Fruit fly (Drosophila melanogaster) whole organism, wandering third instar larva: ENCODE measurements around the gene Pka-C3.

Experiments used
- Abd-B ChIP-seq: fragments of >200 bp; optimal IDR thresholded peaks from 2 replicates; lab custom pipeline; 2017; ENCODE audit warnings: missing biosample characterization, missing genetic modification characterization
- CG32264 ChIP-seq: fragments of 200-800 bp; sonication (Bioruptor generic); optimal IDR thresholded peaks from 2 replicates; lab custom pipeline; 2016; ENCODE audit warnings: missing biosample characterization, missing genetic modification characterization
- CG9705 ChIP-seq: fragments of 200-800 bp; sonication (Bioruptor generic); optimal IDR thresholded peaks from 2 replicates; lab custom pipeline; 2018; ENCODE audit warnings: missing biosample characterization, mild to moderate bottlenecking, missing genetic modification characterization
- CrebA ChIP-seq: fragments of 200-800 bp; sonication (Bioruptor generic); optimal IDR thresholded peaks from 2 replicates; lab custom pipeline; 2016; ENCODE audit warnings: missing biosample characterization, mild to moderate bottlenecking, missing genetic modification characterization, borderline replicate concordance
- Dfd ChIP-seq: fragments of >200 bp; optimal IDR thresholded peaks from 2 replicates; lab custom pipeline; 2017; ENCODE audit warnings: missing biosample characterization, missing genetic modification characterization
- Dif ChIP-seq: fragments of 200-275, 200-300 bp; sonication (Bioruptor generic); optimal IDR thresholded peaks from 2 replicates; lab custom pipeline; 2018; ENCODE audit warnings: missing biosample characterization, missing genetic modification characterization; ENCODE audit not compliant: partially characterized antibody
- GATAd ChIP-seq: sonication (Bioruptor generic); optimal IDR thresholded peaks from 2 replicates; lab custom pipeline; 2016; ENCODE audit warnings: missing biosample characterization, missing genetic modification characterization
- HLH106 ChIP-seq: fragments of 200-800 bp; optimal IDR thresholded peaks from 3 replicates; lab custom pipeline; 2019; ENCODE audit warnings: missing biosample characterization, mild to moderate bottlenecking, missing genetic modification characterization, moderate library complexity
- Hnf4 ChIP-seq: fragments of 200-800 bp; sonication (Bioruptor generic); optimal IDR thresholded peaks from 2 replicates; lab custom pipeline; 2016; ENCODE audit warnings: missing biosample characterization, mild to moderate bottlenecking, missing genetic modification characterization
- Hr78 ChIP-seq: fragments of >200 bp; optimal IDR thresholded peaks from 2 replicates; lab custom pipeline; 2017; ENCODE audit warnings: missing biosample characterization, missing genetic modification characterization
- Hr83 ChIP-seq: fragments of 200-300 bp; sonication (Bioruptor generic); optimal IDR thresholded peaks from 2 replicates; lab custom pipeline; 2016; ENCODE audit warnings: missing biosample characterization, mild to moderate bottlenecking, missing genetic modification characterization, moderate library complexity; ENCODE audit not compliant: poor library complexity, severe bottlenecking
- Jra ChIP-seq: sonication (Bioruptor generic); optimal IDR thresholded peaks from 2 replicates; lab custom pipeline; 2016; ENCODE audit warnings: missing biosample characterization, missing genetic modification characterization
- Mio ChIP-seq: sonication (Bioruptor generic); optimal IDR thresholded peaks from 2 replicates; lab custom pipeline; 2016; ENCODE audit warnings: missing biosample characterization, missing genetic modification characterization
- Myc ChIP-seq: fragments of >200 bp; optimal IDR thresholded peaks from 2 replicates; lab custom pipeline; 2017
- N ChIP-seq: fragments of >200 bp; optimal IDR thresholded peaks from 2 replicates; lab custom pipeline; 2018; ENCODE audit warnings: missing biosample characterization, missing external identifiers, missing genetic modification characterization
- OdsH ChIP-seq: fragments of 200-800 bp; sonication (Bioruptor generic); optimal IDR thresholded peaks from 2 replicates; lab custom pipeline; 2016; ENCODE audit warnings: missing biosample characterization, mild to moderate bottlenecking, missing genetic modification characterization
- Rel ChIP-seq, 2 experiments: fragments of 200-800 bp; sonication (Bioruptor generic) in 1 of 2; optimal IDR thresholded peaks; 2 replicates in 1 of 2; 3 replicates in 1 of 2; lab custom pipeline; 2016 to 2019; ENCODE audit warnings: mild to moderate bottlenecking in 2 of 2, missing biosample characterization in 2 of 2, missing genetic modification characterization in 2 of 2, moderate library complexity in 1 of 2
- Sp1 ChIP-seq: fragments of 200-800 bp; sonication (Bioruptor generic); optimal IDR thresholded peaks from 3 replicates; lab custom pipeline; 2019; ENCODE audit warnings: missing biosample characterization, mild to moderate bottlenecking, missing genetic modification characterization, moderate library complexity
- Vsx2 ChIP-seq: fragments of 200-300, 225-300 bp; sonication (Bioruptor generic); optimal IDR thresholded peaks from 2 replicates; lab custom pipeline; 2018; ENCODE audit warnings: missing biosample characterization, missing genetic modification characterization; ENCODE audit not compliant: partially characterized antibody
- br ChIP-seq: fragments of 200-800 bp; sonication (Bioruptor generic); optimal IDR thresholded peaks from 2 replicates; lab custom pipeline; 2016; ENCODE audit warnings: missing biosample characterization, missing genetic modification characterization
- brk ChIP-seq: fragments of 200-800 bp; sonication (Bioruptor generic); optimal IDR thresholded peaks from 2 replicates; lab custom pipeline; 2016; ENCODE audit warnings: missing biosample characterization, mild to moderate bottlenecking, missing genetic modification characterization
- dl ChIP-seq, 2 experiments: fragments of 175-275, 200-275 bp in 1 of 2; fragments of 200-275 bp in 1 of 2; sonication (Bioruptor generic); optimal IDR thresholded peaks; lab custom pipeline; 2018; ENCODE audit warnings: mild to moderate bottlenecking in 2 of 2, missing biosample characterization in 2 of 2, missing genetic modification characterization in 2 of 2, moderate library complexity in 2 of 2; ENCODE audit not compliant: partially characterized antibody in 2 of 2, insufficient read depth in 1 of 2
- dmrt93B ChIP-seq: fragments of 200-800 bp; sonication (Bioruptor generic); optimal IDR thresholded peaks from 2 replicates; lab custom pipeline; 2018; ENCODE audit warnings: missing biosample characterization, mild to moderate bottlenecking, missing genetic modification characterization
- dsf ChIP-seq: sonication (Bioruptor generic); optimal IDR thresholded peaks from 2 replicates; lab custom pipeline; 2016; ENCODE audit warnings: missing biosample characterization, missing genetic modification characterization, borderline replicate concordance
- ey ChIP-seq: fragments of 200-800 bp; sonication (Bioruptor generic); optimal IDR thresholded peaks from 2 replicates; lab custom pipeline; 2016; ENCODE audit warnings: missing biosample characterization, missing genetic modification characterization
- foxo ChIP-seq, 2 experiments: fragments of 200-800 bp; sonication (Bioruptor generic); optimal IDR thresholded peaks; 2 replicates in 1 of 2; 3 replicates in 1 of 2; lab custom pipeline; 2016 to 2017; ENCODE audit warnings: missing biosample characterization in 2 of 2, missing genetic modification characterization in 2 of 2
- fru ChIP-seq: fragments of 200-800 bp; sonication (Bioruptor generic); optimal IDR thresholded peaks from 3 replicates; lab custom pipeline; 2016; ENCODE audit warnings: missing biosample characterization, mild to moderate bottlenecking, missing genetic modification characterization
- h ChIP-seq: fragments of 200-800 bp; sonication (Bioruptor generic); optimal IDR thresholded peaks from 3 replicates; lab custom pipeline; 2016; ENCODE audit warnings: missing biosample characterization, mild to moderate bottlenecking, missing genetic modification characterization
- jim ChIP-seq: fragments of 175-275, 200-325 bp; sonication (Bioruptor generic); optimal IDR thresholded peaks from 2 replicates; lab custom pipeline; 2016; ENCODE audit warnings: missing biosample characterization, mild to moderate bottlenecking, missing genetic modification characterization
- lola ChIP-seq: fragments of >200 bp; optimal IDR thresholded peaks from 2 replicates; lab custom pipeline; 2017; ENCODE audit warnings: missing biosample characterization, missing genetic modification characterization
- pan ChIP-seq: fragments of >200 bp; optimal IDR thresholded peaks from 2 replicates; lab custom pipeline; 2017
- psq ChIP-seq: fragments of 200-800 bp; sonication (Bioruptor generic); optimal IDR thresholded peaks from 3 replicates; lab custom pipeline; 2017; ENCODE audit warnings: missing biosample characterization, mild to moderate bottlenecking, missing genetic modification characterization, moderate library complexity
- rgr ChIP-seq: fragments of 200-800 bp; sonication (Bioruptor generic); optimal IDR thresholded peaks from 3 replicates; lab custom pipeline; 2016; ENCODE audit warnings: missing biosample characterization, mild to moderate bottlenecking, missing genetic modification characterization
- sage ChIP-seq: fragments of 200-800 bp; sonication (Bioruptor generic); optimal IDR thresholded peaks from 2 replicates; lab custom pipeline; 2016; ENCODE audit warnings: missing biosample characterization, mild to moderate bottlenecking, missing genetic modification characterization
- sv ChIP-seq: fragments of 200-800 bp; sonication (Bioruptor generic); optimal IDR thresholded peaks from 3 replicates; lab custom pipeline; 2016; ENCODE audit warnings: missing biosample characterization, missing genetic modification characterization
- tai ChIP-seq: sonication (Bioruptor generic); optimal IDR thresholded peaks from 2 replicates; lab custom pipeline; 2016; ENCODE audit warnings: missing biosample characterization, missing genetic modification characterization
- usp ChIP-seq: fragments of >200 bp; optimal IDR thresholded peaks from 2 replicates; lab custom pipeline; 2017; ENCODE audit warnings: missing biosample characterization, missing genetic modification characterization
- woc ChIP-seq: sonication (Bioruptor generic); optimal IDR thresholded peaks from 2 replicates; lab custom pipeline; 2016; ENCODE audit warnings: missing biosample characterization, mild to moderate bottlenecking, missing genetic modification characterization

Gene Pka-C3

dm6 chr3L:15982783-15983432, 28.3 kb upstream of the Pka-C3 start, which contains the start of the genes brm and Arl1:
Gene brm, minus strand, starts transcription at chr3L:15982869.
Gene Arl1, plus strand, starts transcription at chr3L:15983135.
- TF ChIP-seq Rel (GFP tag; optimal IDR thresholded peaks at IDR 0.05; lab: Kevin White, UChicago) (peak; percentile 95), Rel (tag; optimal IDR thresholded peaks at IDR 0.05; lab: Kevin White, UChicago) (peak; percentile 96), woc (GFP tag; lab: Kevin White, UChicago) (peak; percentile 92), sage (peak; percentile 97), sv (peak; percentile 97), dmrt93B (GFP tag; lab: Kevin White, UChicago) (peak; percentile 98), tai (no peak), Hr83 (GFP tag; lab: Kevin White, UChicago) (peak; percentile 75), CrebA (GFP tag; lab: Kevin White, UChicago) (no peak), Hnf4 (GFP tag; lab: Kevin White, UChicago) (peak; percentile 94), dsf (GFP tag; lab: Kevin White, UChicago) (peak; percentile 89), Myc (no peak), OdsH (GFP tag; lab: Kevin White, UChicago) (peak; percentile 97), Hr78 (GFP tag; lab: Kevin White, UChicago) (no peak), brk (GFP tag; lab: Kevin White, UChicago) (no peak), HLH106 (tag; lab: Kevin White, UChicago) (peak; percentile 100), Vsx2 (no peak), foxo (GFP tag; optimal IDR thresholded peaks at IDR 0.05; lab: Kevin White, UChicago) (peak; percentile 58 to 98), Sp1 (GFP tag; lab: Kevin White, UChicago) (peak; percentile 99), h (GFP tag; lab: Kevin White, UChicago) (peak; percentile 98), fru (GFP tag; lab: Kevin White, UChicago) (peak; percentile 90), psq (GFP tag; lab: Kevin White, UChicago) (peak; percentile 96), CG32264 (GFP tag; lab: Kevin White, UChicago) (peak; percentile 87), usp (GFP tag; lab: Kevin White, UChicago) (no peak), jim (GFP tag; lab: Kevin White, UChicago) (peak; percentile 26), ey (peak; percentile 94), GATAd (peak; percentile 86), rgr (GFP tag; lab: Kevin White, UChicago) (peak; percentile 99), br (GFP tag; lab: Kevin White, UChicago) (peak; percentile 92), CG9705 (GFP tag; lab: Kevin White, UChicago) (peak; percentile 99), Mio (peak; percentile 81), N (GFP tag; lab: Kevin White, UChicago) (no peak), Dfd (no peak), Dif (GFP tag; lab: Kevin White, UChicago) (no peak), lola (no peak), Abd-B (GFP tag; lab: Kevin White, UChicago) (no peak), dl (GFP tag; optimal IDR thresholded peaks at IDR 0.05; lab: Kevin White, UChicago; ENCODE audit: insufficient read depth in 1 of 2, partially characterized antibody in 2 of 2) (no peak), Jra (GFP tag; lab: Kevin White, UChicago) (peak; percentile 76), pan (lab: Kevin White, UChicago) (no peak)

dm6 chr3L:15982148-15982547, 27.6 kb upstream of the Pka-C3 start:
- TF ChIP-seq dl (GFP tag; optimal IDR thresholded peaks at IDR 0.05; lab: Kevin White, UChicago; ENCODE audit: insufficient read depth in 1 of 2, partially characterized antibody in 2 of 2) (no peak), woc (GFP tag; lab: Kevin White, UChicago) (no peak), Dfd (peak; percentile 80), CG9705 (GFP tag; lab: Kevin White, UChicago) (no peak)
- TF ChIP-seq, all 38 proteins: peak for 1
